Fruit fly (Drosophila melanogaster): ENCODE data around the gene nkd.
A peak's percentile ranks its signal among the peaks of the same experiment; 100 is the strongest.

DNA sequence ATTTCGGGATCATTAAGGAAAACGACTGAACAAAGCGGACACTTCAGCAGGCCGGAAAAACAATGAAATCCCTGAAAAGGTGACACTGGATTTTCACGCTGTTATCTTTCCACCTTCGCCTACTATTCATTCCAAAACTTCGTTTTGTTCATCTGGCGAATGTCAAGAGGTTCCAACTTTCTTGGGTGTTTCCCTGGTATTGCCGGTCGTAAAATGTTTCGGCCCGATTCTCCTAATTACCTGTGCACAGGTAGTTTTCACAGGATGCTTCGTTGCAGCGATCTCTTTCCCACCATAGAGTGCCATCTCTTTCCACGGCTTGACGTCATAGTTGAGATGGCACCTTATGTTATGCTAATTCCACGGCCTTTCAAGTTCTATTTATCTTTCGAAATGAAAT lies 37.9 kb upstream of the nkd start:
- TF ChIP-seq tin (GFP tag; optimal IDR thresholded peaks at IDR 0.05) (no peak), tll (GFP tag; optimal IDR thresholded peaks at IDR 0.05) (peak in 1 of 2 experiments; percentile 95), btn (GFP tag; optimal IDR thresholded peaks at IDR 0.05) (no peak), CG6175 (GFP tag; IDR thresholded peaks at IDR 0.05) (no peak), Vsx1 (GFP tag; optimal IDR thresholded peaks at IDR 0.05) (no peak), Abd-B (GFP tag; optimal IDR thresholded peaks at IDR 0.05) (no peak), br (optimal IDR thresholded peaks at IDR 0.05) (no peak)
